Worm (Caenorhabditis elegans) whole organism, midembryonic: ENCODE data around the gene Y73F8A.13.

Source experiments
- T22C8.4 ChIP-seq: fragments of 200-800 bp; sonication (Bioruptor generic); IDR thresholded peaks from 2 replicates; pipeline ENCODE4 v1.3.6; 2022; ENCODE audit warnings: missing genetic modification characterization, missing compliant biosample characterization
- cog-1 ChIP-seq: sonication (generic microtip); optimal IDR thresholded peaks from 2 replicates; lab custom pipeline; 2016; ENCODE audit warnings: missing genetic modification characterization, missing compliant biosample characterization
- flt-1 ChIP-seq: fragments of 200-800 bp; sonication (Bioruptor generic); IDR thresholded peaks from 2 replicates; pipeline ENCODE4 v1.3.6; 2022; ENCODE audit warnings: missing genetic modification characterization, missing compliant biosample characterization
- klf-2 ChIP-seq: fragments of 200-800 bp; sonication (Bioruptor generic); conservative IDR thresholded peaks from 2 replicates; pipeline ENCODE4 v1.3.6; 2022; ENCODE audit warnings: missing genetic modification reagents, missing genetic modification characterization, missing compliant biosample characterization
- med-1 ChIP-seq: sonication (generic microtip); optimal IDR thresholded peaks from 2 replicates; lab custom pipeline; 2017; ENCODE audit warnings: missing genetic modification characterization, mild to moderate bottlenecking, missing compliant biosample characterization, antibody characterized with exemption, missing genetic modification reagents; ENCODE audit not compliant: insufficient read depth
- tab-1 ChIP-seq: fragments of 200-800 bp; sonication (Bioruptor generic); IDR thresholded peaks from 2 replicates; pipeline ENCODE4 v1.3.6; 2022; ENCODE audit warnings: missing genetic modification characterization, missing compliant biosample characterization
- ztf-23 ChIP-seq: fragments of 200-800 bp; sonication (Bioruptor generic); IDR thresholded peaks from 2 replicates; pipeline ENCODE4 v1.3.6; 2022; ENCODE audit warnings: missing genetic modification reagents, missing genetic modification characterization, missing compliant biosample characterization

DNA sequence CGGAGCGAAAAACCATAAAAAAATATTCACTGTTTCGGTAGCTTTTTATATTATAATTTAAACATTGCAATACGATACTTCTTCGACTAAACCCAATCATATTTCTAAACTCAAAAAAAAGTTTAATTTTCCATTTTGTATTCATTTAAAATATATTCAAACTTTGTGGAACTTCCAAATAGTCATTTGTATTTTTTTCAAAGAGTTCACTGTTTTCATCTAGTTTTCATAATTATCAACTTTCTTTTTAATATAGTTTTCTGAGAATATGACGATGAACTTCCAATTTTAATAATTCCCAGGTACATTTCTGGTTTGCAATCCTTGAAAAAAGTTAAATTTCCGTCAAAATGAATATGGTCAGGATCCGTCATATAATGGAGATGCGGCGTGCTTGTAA is 49.2 kb downstream of the Y73F8A.13 start, which contains the start of gene cpna-4:
- no peak for TF ChIP-seq flt-1
- no peak for TF ChIP-seq ztf-23
- TF ChIP-seq tab-1 (GFP tag; lab: Robert Waterston, UW): no peak
- TF ChIP-seq klf-2 (GFP tag; lab: Robert Waterston, UW): no peak
- no peak for TF ChIP-seq cog-1 (tag; lab: Kevin White, UChicago)
- TF ChIP-seq med-1 (GFP tag; lab: Kevin White, UChicago): no peak
- TF ChIP-seq T22C8.4: no peak
